Worm (Caenorhabditis elegans) whole organism, mixed stage, embryonic: Measurements from ENCODE around the gene D1086.3.

ENCODE experiments used
- nhr-12 ChIP-seq: fragments of 150-350 bp; optimal IDR thresholded peaks from 2 replicates; lab custom pipeline; 2014; ENCODE audit warnings: missing biosample characterization, missing genetic modification characterization
- nhr-237 ChIP-seq: fragments of 150-350 bp; optimal IDR thresholded peaks from 2 replicates; lab custom pipeline; 2014; ENCODE audit warnings: missing biosample characterization, missing genetic modification characterization
- snpc-4 ChIP-seq: fragments of 150-350 bp; optimal IDR thresholded peaks from 2 replicates; lab custom pipeline; 2014; ENCODE audit warnings: missing biosample characterization, missing genetic modification characterization

DNA sequence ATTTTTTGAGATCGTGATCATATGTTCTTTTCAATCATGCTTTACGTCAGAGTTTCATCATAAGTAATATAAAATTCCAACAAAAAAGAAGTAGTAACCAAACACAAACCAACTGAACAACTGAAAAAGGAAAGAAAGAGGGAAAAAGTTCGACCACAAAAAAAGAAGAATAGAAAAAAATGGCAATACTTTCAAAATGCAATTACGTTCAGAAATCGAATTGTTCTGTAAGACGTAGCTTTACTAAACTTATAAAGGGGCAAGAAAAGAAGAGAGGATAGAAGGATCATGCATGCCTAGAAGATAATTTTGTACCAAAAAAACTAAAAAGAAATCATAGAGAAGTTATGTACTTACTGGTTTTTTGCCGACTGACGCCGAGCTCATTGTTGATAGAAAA lies 48.1 kb downstream of the D1086.3 start:
- no peak for TF ChIP-seq nhr-12 (tag; lab: Kevin White, UChicago)
- TF ChIP-seq snpc-4 (tag; lab: Kevin White, UChicago), result no peak
- TF ChIP-seq nhr-237 (tag; lab: Kevin White, UChicago), result no peak
